Fruit fly (Drosophila melanogaster) whole organism, embryonic: Measurements from ENCODE around the gene CG4653.

ENCODE experiments used
- Atf-2 ChIP-seq: fragments of 200-800 bp; sonication (Bioruptor generic); optimal IDR thresholded peaks from 2 replicates; lab custom pipeline; 2016; ENCODE audit warnings: missing biosample characterization, missing genetic modification characterization
- BtbVII ChIP-seq: fragments of 200-800 bp; sonication (Bioruptor generic); optimal IDR thresholded peaks from 3 replicates; lab custom pipeline; 2017; ENCODE audit warnings: missing biosample characterization, mild to moderate bottlenecking, missing genetic modification characterization
- CG10543 ChIP-seq: fragments of 200-800 bp; sonication (Bioruptor generic); optimal IDR thresholded peaks from 3 replicates; lab custom pipeline; 2017; ENCODE audit warnings: missing biosample characterization, mild to moderate bottlenecking, missing genetic modification characterization, moderate library complexity
- CG11695 ChIP-seq: fragments of 200-800 bp; sonication (Bioruptor generic); IDR thresholded peaks from 3 replicates; pipeline ENCODE4 v1.3.6; 2022; ENCODE audit warnings: missing biosample characterization, missing genetic modification characterization
- CG13296 ChIP-seq: fragments of 200-800 bp; sonication (Bioruptor generic); optimal IDR thresholded peaks from 3 replicates; lab custom pipeline; 2018; ENCODE audit warnings: missing biosample characterization, mild to moderate bottlenecking, missing genetic modification characterization
- CG14050 ChIP-seq: fragments of 200-800 bp; sonication (Bioruptor generic); IDR thresholded peaks from 3 replicates; pipeline ENCODE4 v1.3.6; 2022; ENCODE audit warnings: missing biosample characterization, missing genetic modification characterization
- CG14441 ChIP-seq: fragments of 200-800 bp; sonication (Bioruptor generic); IDR thresholded peaks from 2 replicates; pipeline ENCODE4 v1.3.6; 2022; ENCODE audit warnings: missing biosample characterization, missing genetic modification characterization
- CG2889 ChIP-seq: fragments of 200-800 bp; sonication (Bioruptor generic); IDR thresholded peaks from 3 replicates; pipeline ENCODE4 v1.3.6; 2022; ENCODE audit warnings: missing biosample characterization, missing genetic modification characterization
- CG42726 ChIP-seq: fragments of 200-800 bp; sonication (Bioruptor generic); IDR thresholded peaks from 2 replicates; pipeline ENCODE4 v1.3.6; 2022; ENCODE audit warnings: missing biosample characterization, missing genetic modification characterization; ENCODE audit not compliant: partially characterized antibody
- CG4404 ChIP-seq: fragments of 200-800 bp; sonication (Bioruptor generic); IDR thresholded peaks from 2 replicates; pipeline ENCODE4 v1.3.6; 2022; ENCODE audit warnings: missing biosample characterization, missing genetic modification characterization
- CG4730 ChIP-seq: fragments of 200-800 bp; sonication (Bioruptor generic); IDR thresholded peaks from 2 replicates; pipeline ENCODE4 v1.3.6; 2022; ENCODE audit warnings: missing biosample characterization, missing genetic modification characterization
- CG6813 ChIP-seq: fragments of 200-800 bp; sonication (Bioruptor generic); optimal IDR thresholded peaks from 2 replicates; lab custom pipeline; 2017; ENCODE audit warnings: missing biosample characterization, missing genetic modification characterization, mild to moderate bottlenecking, moderate library complexity, missing genetic modification reagents
- CG6854 ChIP-seq: fragments of 200-800 bp; sonication (Bioruptor generic); optimal IDR thresholded peaks from 3 replicates; lab custom pipeline; 2017; ENCODE audit warnings: missing biosample characterization, mild to moderate bottlenecking, missing genetic modification characterization
- CG7963 ChIP-seq: fragments of 200-800 bp; sonication (Bioruptor generic); IDR thresholded peaks from 3 replicates; pipeline ENCODE4 v1.3.6; 2022; ENCODE audit warnings: missing biosample characterization, missing genetic modification characterization; ENCODE audit not compliant: partially characterized antibody
- CG9817 ChIP-seq: fragments of 200-800 bp; sonication (Bioruptor generic); optimal IDR thresholded peaks from 2 replicates; lab custom pipeline; 2018; ENCODE audit warnings: missing biosample characterization, mild to moderate bottlenecking, missing genetic modification characterization, moderate library complexity
- CHES-1-like ChIP-seq: fragments of 200-800 bp; sonication (Bioruptor generic); optimal IDR thresholded peaks from 2 replicates; lab custom pipeline; 2016; ENCODE audit warnings: missing biosample characterization, missing genetic modification characterization
- Dek ChIP-seq: fragments of 200-800 bp; sonication (Bioruptor generic); optimal IDR thresholded peaks from 3 replicates; lab custom pipeline; 2019; ENCODE audit warnings: missing biosample characterization, mild to moderate bottlenecking, missing genetic modification characterization, moderate library complexity
- Dfd ChIP-seq, 2 experiments: fragments of >200 bp; optimal IDR thresholded peaks; 2 replicates each; lab custom pipeline; 2017; ENCODE audit warnings: missing biosample characterization in 2 of 2, missing genetic modification characterization in 2 of 2
- Dll ChIP-seq: fragments of 200-800 bp; sonication (Bioruptor generic); IDR thresholded peaks from 4 replicates; pipeline ENCODE4 v1.3.6; 2022; ENCODE audit warnings: missing biosample characterization, missing genetic modification characterization; ENCODE audit not compliant: partially characterized antibody
- Doc3 ChIP-seq: fragments of 200-800 bp; sonication (Bioruptor generic); IDR thresholded peaks from 3 replicates; pipeline ENCODE4 v1.3.6; 2022; ENCODE audit warnings: missing biosample characterization, missing genetic modification characterization; ENCODE audit not compliant: partially characterized antibody
- GATAe ChIP-seq: fragments of 200-800 bp; sonication (Bioruptor generic); conservative IDR thresholded peaks from 2 replicates; pipeline ENCODE4 v1.3.6; 2022; ENCODE audit warnings: missing biosample characterization, missing genetic modification characterization
- Gsc ChIP-seq: fragments of 200-800 bp; sonication (Bioruptor generic); IDR thresholded peaks from 2 replicates; pipeline ENCODE4 v1.3.6; 2022; ENCODE audit warnings: missing biosample characterization, missing genetic modification characterization
- Gug ChIP-seq: fragments of 200-800 bp; sonication (Bioruptor generic); IDR thresholded peaks from 4 replicates; pipeline ENCODE4 v1.3.6; 2022; ENCODE audit warnings: missing biosample characterization, missing genetic modification characterization
- HHEX ChIP-seq: fragments of 200-800 bp; sonication (Bioruptor generic); optimal IDR thresholded peaks from 3 replicates; lab custom pipeline; 2017; ENCODE audit warnings: missing biosample characterization, mild to moderate bottlenecking, missing genetic modification characterization, missing genetic modification reagents
- HmgD ChIP-seq: fragments of 200-800 bp; sonication (Bioruptor generic); optimal IDR thresholded peaks from 3 replicates; lab custom pipeline; 2016; ENCODE audit warnings: missing biosample characterization, missing genetic modification characterization
- Hr39 ChIP-seq: fragments of >200 bp; optimal IDR thresholded peaks from 2 replicates; lab custom pipeline; 2017
- Hsf ChIP-seq: fragments of 200-800 bp; sonication (Bioruptor generic); optimal IDR thresholded peaks from 3 replicates; lab custom pipeline; 2016; ENCODE audit warnings: missing biosample characterization, missing genetic modification characterization
- MESR4 ChIP-seq: fragments of 200-800 bp; sonication (Bioruptor generic); optimal IDR thresholded peaks from 2 replicates; lab custom pipeline; 2018; ENCODE audit warnings: missing biosample characterization, mild to moderate bottlenecking, missing genetic modification characterization, moderate library complexity
- Mad ChIP-seq: fragments of 200-800 bp; sonication (Bioruptor generic); optimal IDR thresholded peaks from 2 replicates; lab custom pipeline; 2016; ENCODE audit warnings: missing biosample characterization, missing genetic modification characterization
- Sin3A ChIP-seq: fragments of >200 bp; optimal IDR thresholded peaks from 2 replicates; lab custom pipeline; 2018
- TFAM ChIP-seq: fragments of 200-800 bp; sonication (Bioruptor generic); optimal IDR thresholded peaks from 2 replicates; lab custom pipeline; 2017; ENCODE audit warnings: missing biosample characterization, missing genetic modification characterization, inconsistent platforms
- bbx ChIP-seq: fragments of 200-800 bp; sonication (Bioruptor generic); IDR thresholded peaks from 2 replicates; pipeline ENCODE4 v1.3.6; 2022; ENCODE audit warnings: missing biosample characterization, missing genetic modification characterization; ENCODE audit not compliant: partially characterized antibody
- bigmax ChIP-seq: fragments of 200-800 bp; sonication (Bioruptor generic); optimal IDR thresholded peaks from 2 replicates; lab custom pipeline; 2018; ENCODE audit warnings: missing biosample characterization, mild to moderate bottlenecking, missing genetic modification characterization
- br ChIP-seq: fragments of >200 bp; optimal IDR thresholded peaks from 2 replicates; lab custom pipeline; 2017
- btn ChIP-seq: fragments of 200-800 bp; sonication (Bioruptor generic); optimal IDR thresholded peaks from 2 replicates; lab custom pipeline; 2016; ENCODE audit warnings: missing biosample characterization, missing genetic modification characterization
- caup ChIP-seq: fragments of 200-800 bp; sonication (Bioruptor generic); optimal IDR thresholded peaks from 3 replicates; lab custom pipeline; 2017; ENCODE audit warnings: missing biosample characterization, mild to moderate bottlenecking, missing genetic modification characterization, moderate library complexity; ENCODE audit not compliant: severe bottlenecking
- da ChIP-seq: fragments of 200-800 bp; sonication (Bioruptor generic); optimal IDR thresholded peaks from 2 replicates; lab custom pipeline; 2016; ENCODE audit warnings: missing biosample characterization, missing genetic modification characterization
- ewg ChIP-seq: fragments of 200-800 bp; sonication (Bioruptor generic); optimal IDR thresholded peaks from 3 replicates; lab custom pipeline; 2017; ENCODE audit warnings: mild to moderate bottlenecking, missing biosample characterization, missing genetic modification reagents, missing genetic modification characterization
- exex ChIP-seq: fragments of 200-800 bp; sonication (Bioruptor generic); optimal IDR thresholded peaks from 4 replicates; lab custom pipeline; 2018; ENCODE audit warnings: missing biosample characterization, mild to moderate bottlenecking, missing genetic modification characterization, moderate library complexity
- fd102C ChIP-seq: fragments of 200-800 bp; sonication (Bioruptor generic); optimal IDR thresholded peaks from 2 replicates; lab custom pipeline; 2018; ENCODE audit warnings: missing biosample characterization, mild to moderate bottlenecking, missing genetic modification characterization, moderate library complexity
- fu2 ChIP-seq: fragments of 200-800 bp; sonication (Bioruptor generic); optimal IDR thresholded peaks from 2 replicates; lab custom pipeline; 2016; ENCODE audit warnings: missing biosample characterization, missing genetic modification characterization
- grau ChIP-seq: fragments of 200-800 bp; optimal IDR thresholded peaks from 3 replicates; lab custom pipeline; 2019; ENCODE audit warnings: missing biosample characterization, mild to moderate bottlenecking, missing genetic modification characterization, moderate library complexity
- grn ChIP-seq: fragments of 200-800 bp; sonication (Bioruptor generic); optimal IDR thresholded peaks from 3 replicates; lab custom pipeline; 2017; ENCODE audit warnings: missing biosample characterization, missing genetic modification characterization
- kah ChIP-seq: fragments of 200-800 bp; sonication (Bioruptor generic); optimal IDR thresholded peaks from 2 replicates; lab custom pipeline; 2018; ENCODE audit warnings: missing biosample characterization, mild to moderate bottlenecking, missing genetic modification characterization
- knrl ChIP-seq: fragments of 200-800 bp; sonication (Bioruptor generic); IDR thresholded peaks from 3 replicates; pipeline ENCODE4 v1.3.6; 2022; ENCODE audit warnings: missing biosample characterization, missing genetic modification characterization; ENCODE audit not compliant: partially characterized antibody
- mirr ChIP-seq: fragments of 200-800 bp; sonication (Bioruptor generic); optimal IDR thresholded peaks from 3 replicates; lab custom pipeline; 2018; ENCODE audit warnings: missing biosample characterization, mild to moderate bottlenecking, missing genetic modification characterization
- otp ChIP-seq: fragments of 200-800 bp; sonication (Bioruptor generic); IDR thresholded peaks from 3 replicates; pipeline ENCODE4, ENCODE4 v1.3.6; 2022; ENCODE audit warnings: missing biosample characterization, missing genetic modification characterization
- ro ChIP-seq: fragments of 200-800 bp; sonication (Bioruptor generic); IDR thresholded peaks from 2 replicates; pipeline ENCODE4 v1.3.6; 2022; ENCODE audit warnings: missing biosample characterization, missing genetic modification characterization
- salm ChIP-seq: fragments of 200-800 bp; sonication (Bioruptor generic); optimal IDR thresholded peaks from 2 replicates; lab custom pipeline; 2018; ENCODE audit warnings: missing biosample characterization, mild to moderate bottlenecking, missing genetic modification characterization
- sna ChIP-seq: fragments of 200-800 bp; sonication (Bioruptor generic); IDR thresholded peaks from 2 replicates; pipeline ENCODE4 v1.3.6; 2022; ENCODE audit warnings: missing biosample characterization, missing genetic modification characterization; ENCODE audit not compliant: partially characterized antibody
- sug ChIP-seq: fragments of 200-800 bp; optimal IDR thresholded peaks from 2 replicates; lab custom pipeline; 2019; ENCODE audit warnings: missing biosample characterization, mild to moderate bottlenecking, missing genetic modification characterization, moderate library complexity
- unpg ChIP-seq: fragments of 200-800 bp; sonication (Bioruptor generic); optimal IDR thresholded peaks from 3 replicates; lab custom pipeline; 2018; ENCODE audit warnings: missing biosample characterization, mild to moderate bottlenecking, missing genetic modification characterization, moderate library complexity

The CG4653 gene

dm6 chrX:16703747-16704146 lies at the start of gene CG4653, which contains the start of gene CG9673:
Gene CG4653, plus strand, starts transcription at chrX:16704081.
Gene CG9673, minus strand, starts transcription at chrX:16703884.
- TF ChIP-seq grn (GFP tag; lab: Kevin White, UChicago) (peak; percentile 50), salm (tag; lab: Kevin White, UChicago) (no peak), da (GFP tag; lab: Kevin White, UChicago) (no peak), grau (tag; lab: Kevin White, UChicago) (no peak), ro (GFP tag; lab: Robert Waterston, UW) (no peak), mirr (GFP tag; lab: Kevin White, UChicago) (peak; percentile 5), kah (GFP tag; lab: Kevin White, UChicago) (no peak), CG14441 (GFP tag; lab: Robert Waterston, UW) (no peak), HHEX (GFP tag; lab: Kevin White, UChicago) (no peak), CG11695 (no peak), bigmax (no peak), CG4730 (GFP tag; lab: Robert Waterston, UW) (no peak), unpg (GFP tag; lab: Kevin White, UChicago) (no peak), Hsf (no peak), HmgD (GFP tag; lab: Kevin White, UChicago) (no peak), CG7963 (GFP tag; lab: Robert Waterston, UW) (no peak), CG6813 (GFP tag; lab: Kevin White, UChicago) (peak; percentile 4), MESR4 (no peak), Gsc (GFP tag; lab: Robert Waterston, UW) (no peak), sna (GFP tag; lab: Robert Waterston, UW) (no peak), Dek (tag; lab: Kevin White, UChicago) (no peak), Gug (no peak), Doc3 (no peak), bbx (no peak), sug (tag; lab: Kevin White, UChicago) (peak; percentile 51), caup (no peak), Atf-2 (GFP tag; lab: Kevin White, UChicago) (no peak), ewg (GFP tag; lab: Kevin White, UChicago) (no peak), CG4404 (no peak), btn (GFP tag; lab: Kevin White, UChicago) (no peak), GATAe (GFP tag; lab: Robert Waterston, UW) (peak; percentile 64), knrl (GFP tag; lab: Robert Waterston, UW) (no peak), CHES-1-like (GFP tag; lab: Kevin White, UChicago) (no peak), fu2 (GFP tag; lab: Kevin White, UChicago) (no peak), exex (tag; lab: Kevin White, UChicago) (peak; percentile 68), otp (no peak), CG6854 (GFP tag; lab: Kevin White, UChicago) (no peak), Mad (GFP tag; lab: Kevin White, UChicago) (no peak), CG13296 (GFP tag; lab: Kevin White, UChicago) (no peak), TFAM (GFP tag; lab: Kevin White, UChicago) (no peak), Sin3A (lab: Kevin White, UChicago) (no peak), CG14050 (GFP tag; lab: Robert Waterston, UW) (no peak), BtbVII (GFP tag; lab: Kevin White, UChicago) (no peak), CG42726 (no peak), CG9817 (no peak), CG10543 (GFP tag; lab: Kevin White, UChicago) (peak; percentile 12), br (lab: Kevin White, UChicago) (no peak), Dfd (GFP tag; optimal IDR thresholded peaks at IDR 0.05; lab: Kevin White, UChicago) (no peak), Hr39 (lab: Kevin White, UChicago) (no peak), Dll (no peak), CG2889 (no peak), fd102C (GFP tag; lab: Kevin White, UChicago) (no peak)
